Worm (Caenorhabditis elegans) whole organism, young adult: Measurements from ENCODE around the gene arle-14.

Experiments used
- B0019.2 ChIP-seq: fragments of 200-800 bp; sonication (Bioruptor generic); conservative IDR thresholded peaks from 2 replicates; pipeline ENCODE4 v1.3.6; 2022; ENCODE audit warnings: missing genetic modification reagents, missing genetic modification characterization, missing compliant biosample characterization
- B0261.1 ChIP-seq: sonication (generic microtip); optimal IDR thresholded peaks from 2 replicates; lab custom pipeline; 2016; ENCODE audit warnings: mild to moderate bottlenecking, missing genetic modification characterization, moderate library complexity, missing compliant biosample characterization
- C06A6.2 ChIP-seq: fragments of 200-800 bp; sonication (Bioruptor generic); conservative IDR thresholded peaks from 2 replicates; pipeline ENCODE4 v1.3.6; 2022; ENCODE audit warnings: missing genetic modification characterization, missing compliant biosample characterization
- D2030.7 ChIP-seq: fragments of 200-800 bp; sonication (Bioruptor generic); IDR thresholded peaks from 2 replicates; pipeline ENCODE4 v1.3.6; 2022; ENCODE audit warnings: missing genetic modification reagents, missing genetic modification characterization, missing compliant biosample characterization
- F33H1.4 ChIP-seq: fragments of 200-800 bp; sonication (Bioruptor generic); IDR thresholded peaks from 2 replicates; pipeline ENCODE4 v1.3.6; 2022; ENCODE audit warnings: missing genetic modification reagents, missing genetic modification characterization, missing compliant biosample characterization
- F39B2.1 ChIP-seq: fragments of 200-800 bp; sonication (Bioruptor generic); IDR thresholded peaks from 2 replicates; pipeline ENCODE4 v1.3.6; 2022; ENCODE audit warnings: missing genetic modification reagents, missing genetic modification characterization, missing compliant biosample characterization
- F57C9.4 ChIP-seq: sonication (generic microtip); optimal IDR thresholded peaks from 2 replicates; lab custom pipeline; 2017; ENCODE audit warnings: mild to moderate bottlenecking, missing genetic modification characterization, missing compliant biosample characterization
- Y53F4B.3 ChIP-seq: fragments of 200-800 bp; sonication (Bioruptor generic); IDR thresholded peaks from 2 replicates; pipeline ENCODE4 v1.3.6; 2022; ENCODE audit warnings: missing genetic modification reagents, missing genetic modification characterization, missing compliant biosample characterization
- Y56A3A.18 ChIP-seq: fragments of 200-800 bp; sonication (Bioruptor generic); IDR thresholded peaks from 2 replicates; pipeline ENCODE4 v1.3.6; 2022; ENCODE audit warnings: missing genetic modification reagents, missing genetic modification characterization, missing compliant biosample characterization
- ama-1 ChIP-seq, 3 experiments: fragments of 150-350 bp in 1 of 3; sonication (generic microtip) in 2 of 3; optimal IDR thresholded peaks; 2 replicates each; lab custom pipeline; 2014 to 2018; ENCODE audit warnings: missing biosample characterization in 2 of 3, missing genetic modification characterization in 2 of 3, missing genetic modification reagents in 2 of 3
- aptf-3 ChIP-seq: fragments of 200-800 bp; sonication (Bioruptor generic); IDR thresholded peaks from 2 replicates; pipeline ENCODE4 v1.3.6; 2022; ENCODE audit warnings: missing genetic modification characterization, missing compliant biosample characterization
- bed-2 ChIP-seq: fragments of 200-800 bp; sonication (Bioruptor generic); IDR thresholded peaks from 2 replicates; pipeline ENCODE4 v1.3.6; 2022; ENCODE audit warnings: missing genetic modification reagents, missing genetic modification characterization, missing compliant biosample characterization
- ccch-3 ChIP-seq: fragments of 200-800 bp; sonication (Bioruptor generic); optimal IDR thresholded peaks from 2 replicates; lab custom pipeline; 2018; ENCODE audit warnings: mild to moderate bottlenecking, missing genetic modification characterization, missing compliant biosample characterization
- cebp-1 ChIP-seq, 2 experiments: fragments of 200-800 bp in 1 of 2; sonication (Bioruptor generic) in 1 of 2; sonication (generic microtip) in 1 of 2; IDR thresholded peaks in 1 of 2; optimal IDR thresholded peaks in 1 of 2; 2 replicates each; pipeline versions ENCODE4 v1.3.6 to Lab custom; 2017 to 2022; ENCODE audit warnings: missing compliant biosample characterization in 2 of 2, missing genetic modification characterization in 2 of 2, mild to moderate bottlenecking in 1 of 2, missing genetic modification reagents in 1 of 2, moderate library complexity in 1 of 2
- ceh-27 ChIP-seq: fragments of 200-800 bp; sonication (Bioruptor generic); optimal IDR thresholded peaks from 2 replicates; lab custom pipeline; 2018; ENCODE audit warnings: mild to moderate bottlenecking, missing genetic modification characterization, moderate library complexity, missing compliant biosample characterization
- ceh-40 ChIP-seq: fragments of 200-800 bp; sonication (Bioruptor generic); IDR thresholded peaks from 2 replicates; pipeline ENCODE4 v1.3.6; 2022; ENCODE audit warnings: missing genetic modification characterization, missing compliant biosample characterization
- ceh-91 ChIP-seq: fragments of 200-800 bp; sonication (Bioruptor generic); IDR thresholded peaks from 2 replicates; pipeline ENCODE4 v1.3.6; 2022; ENCODE audit warnings: missing genetic modification reagents, missing genetic modification characterization, missing compliant biosample characterization
- dpl-1 ChIP-seq: fragments of 150-350 bp; optimal IDR thresholded peaks from 2 replicates; lab custom pipeline; 2014; ENCODE audit warnings: missing biosample characterization, missing genetic modification reagents, missing genetic modification characterization
- efl-1 ChIP-seq: fragments of 150-350 bp; optimal IDR thresholded peaks from 2 replicates; lab custom pipeline; 2014; ENCODE audit warnings: missing biosample characterization, missing genetic modification reagents, missing genetic modification characterization
- egl-18 ChIP-seq: fragments of 200-800 bp; sonication (Bioruptor generic); IDR thresholded peaks from 2 replicates; pipeline ENCODE4 v1.3.6; 2022; ENCODE audit warnings: missing genetic modification reagents, missing genetic modification characterization, missing compliant biosample characterization
- egl-44 ChIP-seq: fragments of 200-800 bp; sonication (Bioruptor generic); IDR thresholded peaks from 2 replicates; pipeline ENCODE4 v1.3.6; 2022; ENCODE audit warnings: missing genetic modification reagents, missing genetic modification characterization, missing compliant biosample characterization
- egrh-3 ChIP-seq: fragments of 200-800 bp; sonication (Bioruptor generic); IDR thresholded peaks from 2 replicates; pipeline ENCODE4 v1.3.6; 2022; ENCODE audit warnings: missing genetic modification reagents, missing genetic modification characterization, missing compliant biosample characterization
- hrde-1 ChIP-seq: sonication (generic microtip); optimal IDR thresholded peaks from 2 replicates; lab custom pipeline; 2016; ENCODE audit warnings: missing genetic modification characterization, mild to moderate bottlenecking, missing compliant biosample characterization, moderate library complexity, missing genotype, missing genetic modification reagents, borderline replicate concordance
- hsf-1 ChIP-seq: fragments of 200-800 bp; sonication (Bioruptor generic); IDR thresholded peaks from 2 replicates; pipeline ENCODE4 v1.3.6; 2022; ENCODE audit warnings: missing genetic modification reagents, missing genetic modification characterization, missing compliant biosample characterization
- let-526 ChIP-seq: fragments of 200-800 bp; sonication (Bioruptor generic); IDR thresholded peaks from 2 replicates; pipeline ENCODE4 v1.3.6; 2022; ENCODE audit warnings: missing genetic modification reagents, missing genetic modification characterization, missing compliant biosample characterization
- lin-35 ChIP-seq, 3 experiments: fragments of 150-350 bp in 2 of 3; sonication (generic microtip) in 1 of 3; optimal IDR thresholded peaks; 2 replicates each; lab custom pipeline; 2014 to 2018; ENCODE audit warnings: missing biosample characterization in 3 of 3, missing genetic modification characterization in 3 of 3, missing genetic modification reagents in 3 of 3
- lin-40 ChIP-seq: sonication (generic microtip); optimal IDR thresholded peaks from 2 replicates; lab custom pipeline; 2016; ENCODE audit warnings: missing genetic modification characterization, mild to moderate bottlenecking, missing compliant biosample characterization, missing genotype, missing genetic modification reagents
- lin-54 ChIP-seq: fragments of 200-800 bp; sonication (Bioruptor generic); optimal IDR thresholded peaks from 2 replicates; lab custom pipeline; 2018; ENCODE audit warnings: mild to moderate bottlenecking, missing genetic modification characterization, missing compliant biosample characterization
- lsl-1 ChIP-seq: fragments of 200-800 bp; sonication (Bioruptor generic); optimal IDR thresholded peaks from 2 replicates; lab custom pipeline; 2018; ENCODE audit warnings: mild to moderate bottlenecking, missing genetic modification characterization, moderate library complexity, missing compliant biosample characterization
- lsy-27 ChIP-seq: sonication (generic microtip); optimal IDR thresholded peaks from 2 replicates; lab custom pipeline; 2017; ENCODE audit warnings: missing genetic modification characterization, mild to moderate bottlenecking, missing compliant biosample characterization, antibody characterized with exemption, missing genotype, borderline replicate concordance; ENCODE audit not compliant: insufficient read depth
- madf-6 ChIP-seq: fragments of 200-800 bp; sonication (Bioruptor generic); IDR thresholded peaks from 2 replicates; pipeline ENCODE4 v1.3.6; 2022; ENCODE audit warnings: missing genetic modification reagents, missing genetic modification characterization, missing compliant biosample characterization
- madf-8 ChIP-seq: fragments of 200-800 bp; sonication (Bioruptor generic); conservative IDR thresholded peaks from 2 replicates; pipeline ENCODE4 v1.3.6; 2022; ENCODE audit warnings: missing genetic modification reagents, missing genetic modification characterization, missing compliant biosample characterization
- mcd-1 ChIP-seq: fragments of 200-800 bp; sonication (Bioruptor generic); IDR thresholded peaks from 2 replicates; pipeline ENCODE4 v1.3.6; 2022; ENCODE audit warnings: missing genetic modification reagents, missing genetic modification characterization, missing compliant biosample characterization
- nfyb-1 ChIP-seq: fragments of 200-800 bp; sonication (Bioruptor generic); IDR thresholded peaks from 2 replicates; pipeline ENCODE4 v1.3.6; 2022; ENCODE audit warnings: missing genetic modification reagents, missing genetic modification characterization, missing compliant biosample characterization
- nhr-179 ChIP-seq: sonication (generic microtip); optimal IDR thresholded peaks from 2 replicates; lab custom pipeline; 2016; ENCODE audit warnings: mild to moderate bottlenecking, missing genetic modification characterization, missing compliant biosample characterization
- nhr-90 ChIP-seq: sonication (generic microtip); optimal IDR thresholded peaks from 2 replicates; lab custom pipeline; 2016; ENCODE audit warnings: missing genotype, mild to moderate bottlenecking, missing genetic modification characterization, missing compliant biosample characterization
- rec-8 ChIP-seq, 2 experiments: sonication (generic microtip); optimal IDR thresholded peaks; 2 replicates each; lab custom pipeline; 2016; ENCODE audit warnings: mild to moderate bottlenecking in 2 of 2, missing genetic modification characterization in 2 of 2, missing genetic modification reagents in 2 of 2, missing genotype in 2 of 2, missing biosample characterization in 1 of 2, missing compliant biosample characterization in 1 of 2, moderate library complexity in 1 of 2
- repo-1 ChIP-seq: sonication (generic microtip); optimal IDR thresholded peaks from 2 replicates; lab custom pipeline; 2017; ENCODE audit warnings: mild to moderate bottlenecking, missing genetic modification characterization, missing compliant biosample characterization
- snpc-1.1 ChIP-seq: sonication (generic microtip); optimal IDR thresholded peaks from 2 replicates; lab custom pipeline; 2017; ENCODE audit warnings: missing genetic modification characterization, mild to moderate bottlenecking, missing compliant biosample characterization, antibody characterized with exemption, moderate library complexity, missing genotype, missing genetic modification reagents; ENCODE audit not compliant: insufficient read depth
- snpc-1.3 ChIP-seq: sonication (generic microtip); optimal IDR thresholded peaks from 2 replicates; lab custom pipeline; 2017; ENCODE audit warnings: missing genetic modification characterization, mild to moderate bottlenecking, missing compliant biosample characterization, antibody characterized with exemption, moderate library complexity, missing genotype, missing genetic modification reagents; ENCODE audit not compliant: insufficient read depth
- snpc-3.4 ChIP-seq: sonication (generic microtip); optimal IDR thresholded peaks from 2 replicates; lab custom pipeline; 2017; ENCODE audit warnings: missing genetic modification characterization, mild to moderate bottlenecking, missing compliant biosample characterization, antibody characterized with exemption, moderate library complexity, missing genotype, missing genetic modification reagents
- zfh-2 ChIP-seq: fragments of 200-800 bp; sonication (Bioruptor generic); conservative IDR thresholded peaks from 2 replicates; pipeline ENCODE4 v1.3.6; 2022; ENCODE audit warnings: missing genetic modification reagents, missing genetic modification characterization, missing compliant biosample characterization
- zim-3 ChIP-seq: sonication (generic microtip); optimal IDR thresholded peaks from 2 replicates; lab custom pipeline; 2017; ENCODE audit warnings: mild to moderate bottlenecking, missing genetic modification characterization, moderate library complexity, missing compliant biosample characterization
- ztf-18 ChIP-seq: sonication (generic microtip); optimal IDR thresholded peaks from 2 replicates; lab custom pipeline; 2016; ENCODE audit warnings: missing genotype, mild to moderate bottlenecking, missing genetic modification characterization, missing compliant biosample characterization
- ztf-6 ChIP-seq: fragments of 200-800 bp; sonication (Bioruptor generic); IDR thresholded peaks from 2 replicates; pipeline ENCODE4 v1.3.6; 2022; ENCODE audit warnings: missing genetic modification reagents, missing genetic modification characterization, missing compliant biosample characterization

arle-14 gene

ce11 chrIII:5692690-5693089 lies at the start of gene arle-14, which contains the start of gene abi-1:
Gene arle-14, plus strand, starts transcription at chrIII:5692906.
Gene abi-1, minus strand, starts transcription at chrIII:5692740.
- no peak for TF ChIP-seq lsy-27 (tag; lab: Kevin White, UChicago)
- 0 out of 2 replicates have a peak, but pooled peaks have one; percentile 18 for TF ChIP-seq madf-8 (GFP tag; lab: Robert Waterston, UW)
- TF ChIP-seq D2030.7 (GFP tag; lab: Robert Waterston, UW) = peak; percentile 16; the same call in 1 of the 2 replicates
- TF ChIP-seq B0019.2 = no peak
- no peak for TF ChIP-seq repo-1 (tag; lab: Kevin White, UChicago)
- no peak for TF ChIP-seq rec-8 (tag; optimal IDR thresholded peaks at IDR 0.05; lab: Kevin White, UChicago)
- TF ChIP-seq cebp-1 (GFP tag; IDR thresholded peaks at IDR 0.05; lab: Robert Waterston, UW) = no peak
- no peak for TF ChIP-seq cebp-1 (tag; optimal IDR thresholded peaks at IDR 0.05; lab: Kevin White, UChicago)
- TF ChIP-seq C06A6.2 (GFP tag; lab: Robert Waterston, UW) = no peak
- TF ChIP-seq egl-18 = no peak
- no peak for TF ChIP-seq nfyb-1 (GFP tag; lab: Robert Waterston, UW)
- TF ChIP-seq zim-3 (tag; lab: Kevin White, UChicago) = no peak
- no peak for TF ChIP-seq ztf-6 (GFP tag; lab: Robert Waterston, UW)
- no peak for TF ChIP-seq lin-35 (GFP tag; optimal IDR thresholded peaks at IDR 0.05; lab: Kevin White, UChicago)
- TF ChIP-seq lin-54 (GFP tag; lab: Kevin White, UChicago) = peak; percentile 7
- TF ChIP-seq hrde-1 = no peak
- 0 out of 2 replicates have a peak, but pooled peaks have one; percentile 25 for TF ChIP-seq mcd-1 (GFP tag; lab: Robert Waterston, UW)
- TF ChIP-seq snpc-3.4 = peak; percentile 29
- no peak for TF ChIP-seq nhr-179
- TF ChIP-seq ceh-91 (GFP tag; lab: Robert Waterston, UW) = 0 out of 2 replicates have a peak, but pooled peaks have one; percentile 16
- TF ChIP-seq snpc-1.1 (tag; lab: Kevin White, UChicago) = peak; percentile 51
- TF ChIP-seq aptf-3 (GFP tag; lab: Robert Waterston, UW) = no peak
- no peak for TF ChIP-seq bed-2 (GFP tag; lab: Robert Waterston, UW)
- TF ChIP-seq ccch-3 (GFP tag; lab: Kevin White, UChicago) = no peak
- TF ChIP-seq ztf-18 (tag; lab: Kevin White, UChicago) = no peak
- TF ChIP-seq B0261.1 (tag; lab: Kevin White, UChicago) = no peak
- TF ChIP-seq Y53F4B.3 (GFP tag; lab: Robert Waterston, UW) = no peak
- no peak for TF ChIP-seq egrh-3 (GFP tag; lab: Robert Waterston, UW)
- peak; percentile 23 for TF ChIP-seq dpl-1 (GFP tag; lab: Kevin White, UChicago)
- no peak for TF ChIP-seq F57C9.4
- TF ChIP-seq lsl-1 (GFP tag; lab: Kevin White, UChicago) = peak; percentile 33
- no peak for TF ChIP-seq zfh-2 (GFP tag; lab: Robert Waterston, UW)
- no peak for TF ChIP-seq Y56A3A.18 (GFP tag; lab: Robert Waterston, UW)
- no peak for TF ChIP-seq lin-40 (tag; lab: Kevin White, UChicago)
- TF ChIP-seq nhr-90 (tag; lab: Kevin White, UChicago) = no peak
- TF ChIP-seq hsf-1 (GFP tag; lab: Robert Waterston, UW) = no peak
- TF ChIP-seq ceh-40 (GFP tag; lab: Robert Waterston, UW) = no peak
- TF ChIP-seq let-526 (GFP tag; lab: Robert Waterston, UW) = no peak
- TF ChIP-seq madf-6 (GFP tag; lab: Robert Waterston, UW) = peak; percentile 75; the same call in 1 of the 2 replicates
- TF ChIP-seq egl-44 = no peak
- TF ChIP-seq snpc-1.3 = no peak
- TF ChIP-seq F33H1.4 = peak; percentile 43; the same call in 1 of the 2 replicates
- no peak for TF ChIP-seq ceh-27 (GFP tag; lab: Kevin White, UChicago)
- TF ChIP-seq efl-1 (GFP tag; lab: Kevin White, UChicago) = peak; percentile 81
- TF ChIP-seq F39B2.1 (GFP tag; lab: Robert Waterston, UW) = no peak
- no peak for TF ChIP-seq ama-1 (optimal IDR thresholded peaks at IDR 0.05; lab: Kevin White, UChicago)
- TF ChIP-seq ama-1 (GFP tag; optimal IDR thresholded peaks at IDR 0.05; lab: Kevin White, UChicago) = no peak
